Worm (Caenorhabditis elegans) whole organism, mixed stage, embryonic: ENCODE measurements around the gene C41G6.12.
"Not testable (repeated sequence)": the region's sequence is repeated elsewhere in the genome, so short reads cannot be mapped to it uniquely, and the experiment has no call there.

ENCODE experiments used
- M03D4.4 ChIP-seq: sonication (generic microtip); optimal IDR thresholded peaks from 2 replicates; lab custom pipeline; 2017; ENCODE audit warnings: mild to moderate bottlenecking, missing genetic modification characterization, missing compliant biosample characterization
- bed-3 ChIP-seq: fragments of 200-800 bp; sonication (Bioruptor generic); optimal IDR thresholded peaks from 3 replicates; lab custom pipeline; 2018; ENCODE audit warnings: mild to moderate bottlenecking, missing genetic modification characterization, moderate library complexity, missing compliant biosample characterization
- blmp-1 ChIP-seq: fragments of 150-350 bp; optimal IDR thresholded peaks from 2 replicates; lab custom pipeline; 2014; ENCODE audit warnings: missing biosample characterization, missing genetic modification characterization
- ceh-39 ChIP-seq: fragments of 150-350 bp; optimal IDR thresholded peaks from 2 replicates; lab custom pipeline; 2014; ENCODE audit warnings: missing biosample characterization, missing genetic modification characterization
- ceh-43 ChIP-seq: fragments of 200-800 bp; sonication (Bioruptor generic); optimal IDR thresholded peaks from 2 replicates; lab custom pipeline; 2018; ENCODE audit warnings: mild to moderate bottlenecking, missing genetic modification characterization, moderate library complexity, missing compliant biosample characterization
- ceh-83 ChIP-seq: fragments of 200-800 bp; sonication (Bioruptor generic); optimal IDR thresholded peaks from 2 replicates; lab custom pipeline; 2018; ENCODE audit warnings: mild to moderate bottlenecking, missing genetic modification characterization, missing compliant biosample characterization
- ces-1 ChIP-seq: fragments of 150-350 bp; optimal IDR thresholded peaks from 2 replicates; lab custom pipeline; 2014; ENCODE audit warnings: missing biosample characterization, missing genetic modification reagents, missing genetic modification characterization
- cnd-1 ChIP-seq: fragments of 200-800 bp; sonication (Bioruptor generic); optimal IDR thresholded peaks from 2 replicates; lab custom pipeline; 2018; ENCODE audit warnings: mild to moderate bottlenecking, missing genetic modification characterization, missing compliant biosample characterization
- drap-1 ChIP-seq: fragments of 200-800 bp; sonication (Bioruptor generic); optimal IDR thresholded peaks from 3 replicates; lab custom pipeline; 2018; ENCODE audit warnings: mild to moderate bottlenecking, missing genetic modification characterization, missing compliant biosample characterization
- flh-1 ChIP-seq: fragments of 200-800 bp; sonication (Bioruptor generic); optimal IDR thresholded peaks from 2 replicates; lab custom pipeline; 2018; ENCODE audit warnings: mild to moderate bottlenecking, missing genetic modification characterization, moderate library complexity, missing compliant biosample characterization
- ham-2 ChIP-seq: fragments of 200-800 bp; sonication (Bioruptor generic); optimal IDR thresholded peaks from 2 replicates; lab custom pipeline; 2018; ENCODE audit warnings: mild to moderate bottlenecking, missing genetic modification characterization, missing compliant biosample characterization
- hlh-1 ChIP-seq: fragments of 150-350 bp; optimal IDR thresholded peaks from 2 replicates; lab custom pipeline; 2014; ENCODE audit warnings: missing biosample characterization, missing genetic modification reagents, missing genetic modification characterization
- lin-13 ChIP-seq: fragments of 150-350 bp; optimal IDR thresholded peaks from 2 replicates; lab custom pipeline; 2014; ENCODE audit warnings: missing biosample characterization, missing genetic modification characterization
- lin-32 ChIP-seq: fragments of 200-800 bp; sonication (Bioruptor generic); optimal IDR thresholded peaks from 2 replicates; lab custom pipeline; 2018; ENCODE audit warnings: mild to moderate bottlenecking, missing genetic modification characterization, missing compliant biosample characterization
- lsy-2 ChIP-seq: fragments of 150-350 bp; optimal IDR thresholded peaks from 2 replicates; lab custom pipeline; 2014; ENCODE audit warnings: missing biosample characterization, missing genetic modification characterization
- mep-1 ChIP-seq: fragments of 150-350 bp; optimal IDR thresholded peaks from 2 replicates; lab custom pipeline; 2017; ENCODE audit warnings: missing biosample characterization, missing genetic modification reagents, missing genetic modification characterization, inconsistent platforms
- mls-2 ChIP-seq: sonication (generic microtip); optimal IDR thresholded peaks from 2 replicates; lab custom pipeline; 2016; ENCODE audit warnings: mild to moderate bottlenecking, missing genetic modification characterization, moderate library complexity, missing compliant biosample characterization
- nhr-2 ChIP-seq: fragments of 150-350 bp; optimal IDR thresholded peaks from 2 replicates; lab custom pipeline; 2014; ENCODE audit warnings: missing biosample characterization, missing genetic modification characterization
- nhr-237 ChIP-seq: fragments of 150-350 bp; optimal IDR thresholded peaks from 2 replicates; lab custom pipeline; 2014; ENCODE audit warnings: missing biosample characterization, missing genetic modification characterization
- nhr-28 ChIP-seq: fragments of 150-350 bp; optimal IDR thresholded peaks from 2 replicates; lab custom pipeline; 2014; ENCODE audit warnings: missing biosample characterization, missing genetic modification characterization
- sem-2 ChIP-seq: fragments of 200-800 bp; sonication (Bioruptor generic); optimal IDR thresholded peaks from 2 replicates; lab custom pipeline; 2018; ENCODE audit warnings: mild to moderate bottlenecking, missing genetic modification characterization, missing compliant biosample characterization
- snpc-4 ChIP-seq: fragments of 150-350 bp; optimal IDR thresholded peaks from 2 replicates; lab custom pipeline; 2014; ENCODE audit warnings: missing biosample characterization, missing genetic modification characterization
- sptf-1 ChIP-seq: sonication (generic microtip); optimal IDR thresholded peaks from 2 replicates; lab custom pipeline; 2017; ENCODE audit warnings: mild to moderate bottlenecking, missing genetic modification characterization, moderate library complexity, missing compliant biosample characterization
- tbx-8 ChIP-seq: fragments of 200-800 bp; sonication (Bioruptor generic); optimal IDR thresholded peaks from 2 replicates; lab custom pipeline; 2018; ENCODE audit warnings: mild to moderate bottlenecking, missing genetic modification characterization, moderate library complexity, missing compliant biosample characterization
- unc-120 ChIP-seq: sonication (generic microtip); optimal IDR thresholded peaks from 2 replicates; lab custom pipeline; 2017; ENCODE audit warnings: missing genetic modification characterization, missing compliant biosample characterization; ENCODE audit not compliant: poor library complexity, severe bottlenecking
- unc-39 ChIP-seq: fragments of 150-350 bp; optimal IDR thresholded peaks from 2 replicates; lab custom pipeline; 2014; ENCODE audit warnings: missing biosample characterization, missing genetic modification characterization
- unc-62 ChIP-seq: fragments of 150-350 bp; optimal IDR thresholded peaks from 2 replicates; lab custom pipeline; 2014; ENCODE audit warnings: missing biosample characterization, missing genetic modification reagents, missing genetic modification characterization
- zip-8 ChIP-seq: fragments of 150-350 bp; optimal IDR thresholded peaks from 2 replicates; lab custom pipeline; 2014; ENCODE audit warnings: missing biosample characterization, missing genetic modification characterization
- ztf-11 ChIP-seq: fragments of 150-350 bp; optimal IDR thresholded peaks from 2 replicates; lab custom pipeline; 2014; ENCODE audit warnings: missing biosample characterization, missing genetic modification characterization

C41G6.12 gene

DNA sequence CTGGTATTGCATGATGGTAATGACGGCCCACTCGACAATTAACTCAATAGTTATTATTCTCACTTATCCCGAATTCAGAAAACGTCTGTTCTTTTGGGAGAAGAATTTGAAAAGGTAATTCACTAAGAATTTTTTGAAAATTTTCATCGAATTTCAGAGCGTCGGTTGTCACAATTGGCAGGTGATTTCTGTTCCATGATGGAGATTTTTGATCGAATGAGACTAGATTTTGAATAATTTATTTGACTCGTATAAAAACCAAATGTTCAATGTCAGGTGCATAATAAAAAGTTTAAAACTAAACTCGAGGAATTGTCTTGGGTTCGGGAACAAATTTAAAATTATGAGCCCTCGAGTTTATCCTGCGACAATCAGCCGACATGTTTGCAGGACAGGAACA lies 9.1 kb upstream of the C41G6.12 start, which contains the start of gene sri-25:
sri-25 (plus strand) TSS at position 301 of the 400 bp plus-strand sequence.
- TF ChIP-seq zip-8 (tag; lab: Kevin White, UChicago) (no peak), lin-32 (GFP tag; lab: Kevin White, UChicago) (no peak), bed-3 (no peak), lin-13 (tag; lab: Kevin White, UChicago) (no peak), lsy-2 (no peak), sem-2 (no peak), blmp-1 (tag; lab: Kevin White, UChicago) (no peak)

DNA sequence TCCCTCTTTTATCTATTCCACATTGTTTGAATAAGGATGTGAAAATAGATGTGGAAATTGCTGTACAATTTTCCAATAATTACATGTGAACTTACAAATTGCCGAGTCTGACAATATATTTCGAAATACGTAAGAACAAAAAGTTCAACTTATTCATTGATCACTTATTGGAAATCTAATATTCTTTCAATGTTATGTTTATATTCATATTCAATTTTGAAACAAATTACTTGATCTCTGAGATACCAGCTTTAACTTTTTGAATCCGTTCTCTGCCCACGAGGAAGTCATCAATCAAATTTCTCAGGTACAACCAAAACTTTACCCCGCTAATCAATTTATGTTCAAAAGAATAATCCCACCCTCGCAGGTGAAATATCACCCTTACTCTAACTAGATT lies 7.6 kb upstream of the C41G6.12 start, which contains the start of gene sri-26:
sri-26 (plus strand) TSS at position 301 of the 400 bp plus-strand sequence.
- not testable (repeated sequence) for TF ChIP-seq tbx-8 (GFP tag; lab: Kevin White, UChicago); hlh-1 (tag; lab: Kevin White, UChicago); lin-32 (GFP tag; lab: Kevin White, UChicago)

DNA sequence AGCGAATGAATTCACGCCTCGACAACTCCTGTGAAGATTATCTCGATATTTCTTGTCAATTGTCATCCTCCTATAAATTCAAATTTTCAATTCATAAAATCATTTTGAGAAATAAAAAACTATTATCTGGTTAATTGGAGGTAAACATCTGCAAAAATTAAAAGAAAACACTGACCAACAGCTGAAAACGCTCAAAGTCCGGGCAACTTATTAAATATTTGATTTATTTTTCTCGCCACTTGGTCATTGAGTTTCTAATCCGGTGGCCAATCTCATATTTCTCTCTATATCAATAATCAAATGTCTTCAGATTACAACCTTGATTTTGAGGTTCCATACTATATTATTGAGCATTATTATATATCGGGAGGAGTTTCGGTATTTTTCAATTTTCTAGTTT lies 4.3 kb upstream of the C41G6.12 start, which contains the start of gene sri-24:
sri-24 (plus strand) TSS at position 301 of the 400 bp plus-strand sequence.
- TF ChIP-seq flh-1 (GFP tag; lab: Kevin White, UChicago); unc-120 (tag; lab: Kevin White, UChicago); ceh-83 (GFP tag; lab: Kevin White, UChicago): not testable (repeated sequence)

DNA sequence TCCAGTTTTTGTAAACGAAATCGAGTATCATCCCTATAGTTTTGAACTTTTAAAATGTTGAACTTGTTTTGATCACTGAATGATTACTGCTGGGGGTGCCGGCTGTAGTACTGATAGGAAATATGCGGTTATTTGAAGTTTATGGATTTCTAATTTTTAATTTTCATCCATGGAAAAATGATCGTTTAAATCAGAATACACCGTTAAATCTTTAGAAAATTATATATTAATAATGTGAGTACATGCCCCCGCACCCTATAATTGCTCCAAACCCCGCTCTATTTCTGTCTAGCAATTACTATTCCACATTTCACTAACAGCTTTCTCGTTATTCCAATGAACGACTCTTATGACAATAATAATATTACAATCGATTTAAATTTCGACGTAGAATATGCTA lies 7.8 kb downstream of the C41G6.12 start, which contains the start of gene Y75B12B.10:
Y75B12B.10 (plus strand) TSS at position 301 of the 400 bp plus-strand sequence.
- no peak for TF ChIP-seq ham-2 (GFP tag; lab: Kevin White, UChicago)
- TF ChIP-seq unc-120 (tag; lab: Kevin White, UChicago): no peak
- no peak for TF ChIP-seq nhr-237 (tag; lab: Kevin White, UChicago)
- TF ChIP-seq zip-8 (tag; lab: Kevin White, UChicago): no peak
- no peak for TF ChIP-seq bed-3
- TF ChIP-seq, all 35 proteins: peak for 0

DNA sequence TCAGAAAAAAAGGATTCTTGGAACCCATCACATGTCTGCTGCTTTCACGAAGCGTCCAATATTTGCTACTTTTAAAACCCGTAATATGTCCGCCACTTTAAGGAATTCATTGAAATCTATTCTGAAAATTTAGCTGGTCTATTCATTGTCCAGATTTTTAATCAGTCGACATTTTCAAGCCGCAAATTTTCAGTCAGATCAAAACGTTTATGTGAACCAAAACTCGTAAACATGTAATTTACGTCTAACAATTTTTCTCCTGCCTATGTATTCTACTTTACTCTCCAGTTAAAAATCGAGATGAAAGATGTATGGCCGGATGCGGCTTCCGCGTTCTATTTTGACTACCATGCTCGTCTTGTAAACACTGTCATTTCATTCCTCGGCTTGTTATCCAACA lies 9.6 kb downstream of the C41G6.12 start, which contains the start of gene srw-1:
srw-1 (plus strand) TSS at position 301 of the 400 bp plus-strand sequence.
- no peak for TF ChIP-seq snpc-4 (tag; lab: Kevin White, UChicago)
- no peak for TF ChIP-seq mep-1 (tag; lab: Kevin White, UChicago)
- TF ChIP-seq bed-3: no peak
- no peak for TF ChIP-seq unc-62 (GFP tag; lab: Kevin White, UChicago)
- TF ChIP-seq tbx-8 (GFP tag; lab: Kevin White, UChicago): no peak
- TF ChIP-seq sptf-1 (tag; lab: Kevin White, UChicago): no peak
- no peak for TF ChIP-seq blmp-1 (tag; lab: Kevin White, UChicago)
- TF ChIP-seq ceh-39 (tag; lab: Kevin White, UChicago): no peak
- no peak for TF ChIP-seq cnd-1
- TF ChIP-seq M03D4.4: no peak
- no peak for TF ChIP-seq flh-1 (GFP tag; lab: Kevin White, UChicago)
- no peak for TF ChIP-seq mls-2 (tag; lab: Kevin White, UChicago)
- TF ChIP-seq nhr-28 (tag; lab: Kevin White, UChicago): no peak
- no peak for TF ChIP-seq unc-39
- no peak for TF ChIP-seq drap-1
- TF ChIP-seq nhr-2 (tag; lab: Kevin White, UChicago): no peak
- TF ChIP-seq zip-8 (tag; lab: Kevin White, UChicago): no peak
- no peak for TF ChIP-seq ceh-83 (GFP tag; lab: Kevin White, UChicago)

DNA sequence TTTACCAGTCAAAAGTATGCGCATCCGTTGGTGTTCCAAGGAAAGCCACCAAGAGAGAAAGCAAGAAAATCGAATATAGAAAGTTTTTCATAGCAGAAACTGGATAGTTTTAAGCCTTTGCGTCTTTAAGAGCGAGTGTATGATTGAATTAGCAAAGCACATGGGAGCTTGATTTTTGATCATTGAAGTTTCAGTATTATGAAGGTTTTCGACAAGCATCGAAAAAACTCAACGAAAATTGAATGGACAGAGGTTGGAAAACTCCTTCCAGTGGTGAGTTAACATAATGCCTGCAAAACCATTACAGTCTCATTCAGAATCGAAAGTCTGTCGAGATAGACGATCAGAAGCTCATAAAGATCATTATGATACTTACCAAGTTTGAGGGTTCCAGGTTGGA lies 13.7 kb downstream of the C41G6.12 start, which contains the start of gene Y75B12B.13:
Y75B12B.13 (minus strand) TSS at position 101 of the 400 bp plus-strand sequence.
- TF ChIP-seq ceh-83 (GFP tag; lab: Kevin White, UChicago) (no peak), ztf-11 (tag; lab: Kevin White, UChicago) (no peak), bed-3 (no peak), lin-13 (tag; lab: Kevin White, UChicago) (no peak), drap-1 (no peak), ceh-43 (GFP tag; lab: Kevin White, UChicago) (no peak), M03D4.4 (no peak), ces-1 (no peak), unc-39 (no peak), cnd-1 (no peak), sem-2 (no peak), zip-8 (tag; lab: Kevin White, UChicago) (no peak)
